Fruit fly (Drosophila melanogaster) whole organism, embryonic: ENCODE data around the gene CG11672.
A peak's percentile ranks its signal among the peaks of the same experiment; 100 is the strongest.

Experiments
- Antp ChIP-seq: fragments of 200-800 bp; sonication (Bioruptor generic); optimal IDR thresholded peaks from 3 replicates; lab custom pipeline; 2016; ENCODE audit warnings: missing biosample characterization, missing genetic modification characterization
- Atf3 ChIP-seq: fragments of 200-800 bp; sonication (Bioruptor generic); optimal IDR thresholded peaks from 3 replicates; lab custom pipeline; 2016; ENCODE audit warnings: missing biosample characterization, missing genetic modification characterization
- CG10543 ChIP-seq: fragments of 200-800 bp; sonication (Bioruptor generic); optimal IDR thresholded peaks from 3 replicates; lab custom pipeline; 2017; ENCODE audit warnings: missing biosample characterization, mild to moderate bottlenecking, missing genetic modification characterization, moderate library complexity
- CG11085 ChIP-seq: fragments of 200-800 bp; sonication (Bioruptor generic); IDR thresholded peaks from 2 replicates; pipeline ENCODE4 v1.3.6; 2022; ENCODE audit warnings: missing biosample characterization, missing genetic modification characterization
- CG14441 ChIP-seq: fragments of 200-800 bp; sonication (Bioruptor generic); IDR thresholded peaks from 2 replicates; pipeline ENCODE4 v1.3.6; 2022; ENCODE audit warnings: missing biosample characterization, missing genetic modification characterization
- CG14710 ChIP-seq: fragments of 200-800 bp; sonication (Bioruptor generic); optimal IDR thresholded peaks from 3 replicates; lab custom pipeline; 2019; ENCODE audit warnings: missing biosample characterization, mild to moderate bottlenecking, missing genetic modification characterization, moderate library complexity
- CG15601 ChIP-seq: fragments of 200-800 bp; sonication (Bioruptor generic); optimal IDR thresholded peaks from 3 replicates; lab custom pipeline; 2019; ENCODE audit warnings: missing biosample characterization, mild to moderate bottlenecking, missing genetic modification characterization, moderate library complexity
- CG16813 ChIP-seq: fragments of 200-800 bp; sonication (Bioruptor generic); IDR thresholded peaks from 3 replicates; pipeline ENCODE4 v1.3.6; 2022; ENCODE audit warnings: missing biosample characterization, missing genetic modification characterization; ENCODE audit not compliant: partially characterized antibody
- CG17612 ChIP-seq: fragments of 200-800 bp; sonication (Bioruptor generic); IDR thresholded peaks from 2 replicates; pipeline ENCODE4 v1.3.6; 2022; ENCODE audit warnings: missing biosample characterization, missing genetic modification characterization
- CG2120 ChIP-seq: fragments of 200-800 bp; sonication (Bioruptor generic); optimal IDR thresholded peaks from 3 replicates; lab custom pipeline; 2016; ENCODE audit warnings: missing biosample characterization, missing genetic modification characterization
- CG3281 ChIP-seq: fragments of 200-800 bp; sonication (Bioruptor generic); optimal IDR thresholded peaks from 3 replicates; lab custom pipeline; 2017; ENCODE audit warnings: missing biosample characterization, mild to moderate bottlenecking, missing genetic modification characterization
- CG3726 ChIP-seq: fragments of 200-800 bp; sonication (Bioruptor generic); IDR thresholded peaks from 3 replicates; pipeline ENCODE4, ENCODE4 v1.3.6; 2022; ENCODE audit warnings: missing biosample characterization, missing genetic modification characterization
- CG3995 ChIP-seq: fragments of 200-800 bp; sonication (Bioruptor generic); optimal IDR thresholded peaks from 3 replicates; lab custom pipeline; 2016; ENCODE audit warnings: missing biosample characterization, missing genetic modification characterization
- CG4328 ChIP-seq: fragments of 200-800 bp; sonication (Bioruptor generic); optimal IDR thresholded peaks from 3 replicates; lab custom pipeline; 2017; ENCODE audit warnings: missing biosample characterization, missing genetic modification reagents, missing genetic modification characterization
- CG5180 ChIP-seq: fragments of 200-800 bp; sonication (Bioruptor generic); optimal IDR thresholded peaks from 3 replicates; lab custom pipeline; 2017; ENCODE audit warnings: missing biosample characterization, missing genetic modification characterization, mild to moderate bottlenecking, moderate library complexity, missing genetic modification reagents
- CG8359 ChIP-seq: fragments of 200-800 bp; sonication (Bioruptor generic); optimal IDR thresholded peaks from 2 replicates; lab custom pipeline; 2017; ENCODE audit warnings: missing biosample characterization, mild to moderate bottlenecking, missing genetic modification characterization, borderline replicate concordance
- CG8765 ChIP-seq: fragments of 200-800 bp; sonication (Bioruptor generic); IDR thresholded peaks from 2 replicates; pipeline ENCODE4 v1.3.6; 2022; ENCODE audit warnings: missing biosample characterization, missing genetic modification characterization
- CG9437 ChIP-seq: fragments of 200-800 bp; sonication (Bioruptor generic); optimal IDR thresholded peaks from 2 replicates; lab custom pipeline; 2018; ENCODE audit warnings: missing biosample characterization, mild to moderate bottlenecking, missing genetic modification characterization
- CTCF ChIP-seq: fragments of 200-800 bp; sonication (Bioruptor generic); optimal IDR thresholded peaks from 2 replicates; lab custom pipeline; 2017; ENCODE audit warnings: missing biosample characterization, mild to moderate bottlenecking, missing genetic modification characterization, moderate library complexity
- Dbx ChIP-seq: fragments of 200-800 bp; sonication (Bioruptor generic); IDR thresholded peaks from 3 replicates; pipeline ENCODE4 v1.3.6; 2022; ENCODE audit warnings: missing biosample characterization, missing genetic modification characterization
- Dfd ChIP-seq, 2 experiments: fragments of >200 bp; optimal IDR thresholded peaks; 2 replicates each; lab custom pipeline; 2017; ENCODE audit warnings: missing biosample characterization in 2 of 2, missing genetic modification characterization in 2 of 2
- GATAe ChIP-seq: fragments of 200-800 bp; sonication (Bioruptor generic); conservative IDR thresholded peaks from 2 replicates; pipeline ENCODE4 v1.3.6; 2022; ENCODE audit warnings: missing biosample characterization, missing genetic modification characterization
- HHEX ChIP-seq: fragments of 200-800 bp; sonication (Bioruptor generic); optimal IDR thresholded peaks from 3 replicates; lab custom pipeline; 2017; ENCODE audit warnings: missing biosample characterization, mild to moderate bottlenecking, missing genetic modification characterization, missing genetic modification reagents
- Poxn ChIP-seq: fragments of 200-800 bp; sonication (Bioruptor generic); IDR thresholded peaks from 2 replicates; pipeline ENCODE4 v1.3.6; 2022; ENCODE audit warnings: missing biosample characterization, missing genetic modification characterization
- Scr ChIP-seq: fragments of 200-800 bp; sonication (Bioruptor generic); IDR thresholded peaks from 2 replicates; pipeline ENCODE4 v1.3.6; 2022; ENCODE audit warnings: missing biosample characterization, missing genetic modification characterization; ENCODE audit not compliant: partially characterized antibody
- Usf ChIP-seq: fragments of 200-800 bp; sonication (Bioruptor generic); optimal IDR thresholded peaks from 2 replicates; lab custom pipeline; 2017; ENCODE audit warnings: missing genotype, missing biosample characterization, missing genetic modification characterization
- bsh ChIP-seq, 2 experiments: fragments of 200-800 bp; sonication (Bioruptor generic); optimal IDR thresholded peaks; 2 replicates each; lab custom pipeline; 2017 to 2018; ENCODE audit warnings: mild to moderate bottlenecking in 2 of 2, missing biosample characterization in 2 of 2, missing genetic modification characterization in 2 of 2, moderate library complexity in 1 of 2
- emc ChIP-seq: fragments of 200-800 bp; sonication (Bioruptor generic); optimal IDR thresholded peaks from 2 replicates; lab custom pipeline; 2016; ENCODE audit warnings: missing biosample characterization, missing genetic modification characterization
- en ChIP-seq: fragments of 200-800 bp; sonication (Bioruptor generic); optimal IDR thresholded peaks from 2 replicates; lab custom pipeline; 2016; ENCODE audit warnings: missing biosample characterization, missing genetic modification characterization
- gro ChIP-seq: fragments of 200-800 bp; sonication (Bioruptor generic); optimal IDR thresholded peaks from 2 replicates; lab custom pipeline; 2016; ENCODE audit warnings: missing biosample characterization, missing genetic modification characterization
- hth ChIP-seq: fragments of >200 bp; optimal IDR thresholded peaks from 2 replicates; lab custom pipeline; 2017; ENCODE audit warnings: inconsistent platforms
- insv ChIP-seq, 2 experiments: fragments of 200-800 bp; sonication (Bioruptor generic); optimal IDR thresholded peaks; 3 replicates each; lab custom pipeline; 2016 to 2018; ENCODE audit warnings: missing biosample characterization in 2 of 2, missing genetic modification characterization in 2 of 2
- knrl ChIP-seq: fragments of 200-800 bp; sonication (Bioruptor generic); IDR thresholded peaks from 3 replicates; pipeline ENCODE4 v1.3.6; 2022; ENCODE audit warnings: missing biosample characterization, missing genetic modification characterization; ENCODE audit not compliant: partially characterized antibody
- nerfin-1 ChIP-seq: fragments of 200-800 bp; sonication (Bioruptor generic); optimal IDR thresholded peaks from 3 replicates; lab custom pipeline; 2019; ENCODE audit warnings: missing biosample characterization, mild to moderate bottlenecking, missing genetic modification characterization, moderate library complexity
- nom ChIP-seq: fragments of 200-800 bp; sonication (Bioruptor generic); optimal IDR thresholded peaks from 2 replicates; lab custom pipeline; 2017; ENCODE audit warnings: missing biosample characterization, missing genetic modification characterization, mild to moderate bottlenecking, moderate library complexity, missing genetic modification reagents
- row ChIP-seq: fragments of 200-800 bp; sonication (Bioruptor generic); IDR thresholded peaks from 3 replicates; pipeline ENCODE4 v1.3.6; 2022; ENCODE audit warnings: missing biosample characterization, missing genetic modification characterization
- sd ChIP-seq: fragments of 200-800 bp; sonication (Bioruptor generic); optimal IDR thresholded peaks from 3 replicates; lab custom pipeline; 2018; ENCODE audit warnings: missing biosample characterization, mild to moderate bottlenecking, missing genetic modification characterization, moderate library complexity
- seq ChIP-seq: fragments of 200-800 bp; sonication (Bioruptor generic); IDR thresholded peaks from 2 replicates; pipeline ENCODE4 v1.3.6; 2022; ENCODE audit warnings: missing biosample characterization, missing genetic modification characterization
- sug ChIP-seq: fragments of 200-800 bp; optimal IDR thresholded peaks from 2 replicates; lab custom pipeline; 2019; ENCODE audit warnings: missing biosample characterization, mild to moderate bottlenecking, missing genetic modification characterization, moderate library complexity
- zen2 ChIP-seq: fragments of 200-800 bp; sonication (Bioruptor generic); IDR thresholded peaks from 3 replicates; pipeline ENCODE4 v1.3.6; 2022; ENCODE audit warnings: missing biosample characterization, missing genetic modification characterization; ENCODE audit not compliant: partially characterized antibody

CG11672 gene

dm6 chr3R:8316344-8317105 is 26.1 kb upstream of the CG11672 start, which contains the start of gene Coq2 (continued):
- TF ChIP-seq CG2120 (GFP tag; lab: Kevin White, UChicago) = peak; percentile 25
- no peak for TF ChIP-seq bsh (GFP tag; optimal IDR thresholded peaks at IDR 0.05; lab: Kevin White, UChicago)
- no peak for TF ChIP-seq CG15601 (tag; lab: Kevin White, UChicago)
- no peak for TF ChIP-seq Usf (GFP tag; lab: Kevin White, UChicago)
- TF ChIP-seq CG14441 = no peak
- TF ChIP-seq CG3281 (GFP tag; lab: Kevin White, UChicago) = no peak
- no peak for TF ChIP-seq Poxn (GFP tag; lab: Robert Waterston, UW)
- TF ChIP-seq insv (GFP tag; optimal IDR thresholded peaks at IDR 0.05; lab: Kevin White, UChicago) = peak in 1 of 2 experiments; percentile 93
- TF ChIP-seq sd = peak; percentile 92
- no peak for TF ChIP-seq emc (GFP tag; lab: Kevin White, UChicago)
- no peak for TF ChIP-seq nerfin-1 (tag; lab: Kevin White, UChicago)
- no peak for TF ChIP-seq CG3726 (GFP tag; lab: Robert Waterston, UW)
- no peak for TF ChIP-seq hth (lab: Kevin White, UChicago)
- peak; percentile 29 for TF ChIP-seq CG14710 (tag; lab: Kevin White, UChicago)
- TF ChIP-seq Atf3 (GFP tag; lab: Kevin White, UChicago) = no peak
- TF ChIP-seq CG5180 (GFP tag; lab: Kevin White, UChicago) = no peak
- peak; percentile 24; the same call in 1 of the 2 replicates for TF ChIP-seq GATAe (GFP tag; lab: Robert Waterston, UW)
- TF ChIP-seq Dbx (GFP tag; lab: Robert Waterston, UW) = 0 out of 3 replicates have a peak, but pooled peaks have one; percentile 13
- no peak for TF ChIP-seq HHEX
- no peak for TF ChIP-seq CG9437 (GFP tag; lab: Kevin White, UChicago)
- TF ChIP-seq zen2 = no peak
- no peak for TF ChIP-seq Dfd (GFP tag; optimal IDR thresholded peaks at IDR 0.05; lab: Kevin White, UChicago)
- TF ChIP-seq CG3995 = no peak
- TF ChIP-seq nom (GFP tag; lab: Kevin White, UChicago) = no peak
- TF ChIP-seq seq (GFP tag; lab: Robert Waterston, UW) = no peak
- TF ChIP-seq knrl (GFP tag; lab: Robert Waterston, UW) = peak; percentile 28; the same call in 1 of the 3 replicates
- TF ChIP-seq sug (tag; lab: Kevin White, UChicago) = no peak
- TF ChIP-seq CG17612 (GFP tag; lab: Robert Waterston, UW) = no peak
- TF ChIP-seq Scr (GFP tag; lab: Robert Waterston, UW) = no peak
- peak; percentile 28; the same call in 1 of the 3 replicates for TF ChIP-seq row
- TF ChIP-seq CTCF (GFP tag; lab: Kevin White, UChicago) = peak; percentile 53
- no peak for TF ChIP-seq Antp (GFP tag; lab: Kevin White, UChicago)
- no peak for TF ChIP-seq CG8359
- TF ChIP-seq gro (GFP tag; lab: Kevin White, UChicago) = no peak
- no peak for TF ChIP-seq CG4328 (GFP tag; lab: Kevin White, UChicago)
- no peak for TF ChIP-seq en (GFP tag; lab: Kevin White, UChicago)
- TF ChIP-seq CG16813 (GFP tag; lab: Robert Waterston, UW) = no peak
- no peak for TF ChIP-seq CG11085 (GFP tag; lab: Robert Waterston, UW)
- TF ChIP-seq CG10543 (GFP tag; lab: Kevin White, UChicago) = no peak
- no peak for TF ChIP-seq CG8765
